Worm (Caenorhabditis elegans) whole organism, L3 larva: ENCODE data around the gene nspc-9.

Source experiments
- elt-1 ChIP-seq: fragments of 150-350 bp; optimal IDR thresholded peaks from 2 replicates; lab custom pipeline; 2014; ENCODE audit warnings: missing biosample characterization, missing genetic modification characterization
- elt-3 ChIP-seq, 3 experiments: fragments of 150-350 bp in 1 of 3; sonication (generic microtip) in 2 of 3; optimal IDR thresholded peaks; 2 replicates in 2 of 3; 4 replicates in 1 of 3; lab custom pipeline; 2014 to 2017; ENCODE audit warnings: missing biosample characterization in 3 of 3, missing genetic modification characterization in 3 of 3
- fkh-10 ChIP-seq: sonication (generic microtip); optimal IDR thresholded peaks from 2 replicates; lab custom pipeline; 2017; ENCODE audit warnings: missing biosample characterization, missing genetic modification reagents, missing genetic modification characterization
- fos-1 ChIP-seq: fragments of 150-350 bp; optimal IDR thresholded peaks from 2 replicates; lab custom pipeline; 2014; ENCODE audit warnings: missing biosample characterization, missing genetic modification characterization
- nhr-11 ChIP-seq: fragments of 150-350 bp; optimal IDR thresholded peaks from 2 replicates; lab custom pipeline; 2014; ENCODE audit warnings: missing biosample characterization, missing genetic modification characterization
- nhr-237 ChIP-seq: fragments of 150-350 bp; optimal IDR thresholded peaks from 2 replicates; lab custom pipeline; 2014; ENCODE audit warnings: missing biosample characterization, missing genetic modification characterization
- nhr-28 ChIP-seq: fragments of 150-350 bp; optimal IDR thresholded peaks from 2 replicates; lab custom pipeline; 2014; ENCODE audit warnings: missing biosample characterization, missing genetic modification characterization
- snpc-4 ChIP-seq: fragments of 150-350 bp; optimal IDR thresholded peaks from 2 replicates; lab custom pipeline; 2014; ENCODE audit warnings: missing biosample characterization, missing genetic modification characterization
- tbx-2 ChIP-seq: sonication (generic microtip); optimal IDR thresholded peaks from 2 replicates; lab custom pipeline; 2016; ENCODE audit warnings: mild to moderate bottlenecking, missing genetic modification characterization, missing compliant biosample characterization

ce11 chrX:12328676-12329075 is 14.5 kb downstream of the nspc-9 start, which contains the start of gene srd-45:
- TF ChIP-seq nhr-237 (tag; lab: Kevin White, UChicago) (no peak), nhr-11 (tag; lab: Kevin White, UChicago) (no peak), snpc-4 (no peak), fos-1 (tag; lab: Kevin White, UChicago) (no peak), nhr-28 (tag; lab: Kevin White, UChicago) (no peak), elt-1 (tag; lab: Kevin White, UChicago) (no peak), elt-3 (tag; optimal IDR thresholded peaks at IDR 0.05; lab: Kevin White, UChicago) (no peak), fkh-10 (GFP tag; lab: Kevin White, UChicago) (no peak), tbx-2 (tag; lab: Kevin White, UChicago) (no peak)
